Worm (Caenorhabditis elegans): ENCODE data around the gene F39H12.1.

Gene F39H12.1

DNA sequence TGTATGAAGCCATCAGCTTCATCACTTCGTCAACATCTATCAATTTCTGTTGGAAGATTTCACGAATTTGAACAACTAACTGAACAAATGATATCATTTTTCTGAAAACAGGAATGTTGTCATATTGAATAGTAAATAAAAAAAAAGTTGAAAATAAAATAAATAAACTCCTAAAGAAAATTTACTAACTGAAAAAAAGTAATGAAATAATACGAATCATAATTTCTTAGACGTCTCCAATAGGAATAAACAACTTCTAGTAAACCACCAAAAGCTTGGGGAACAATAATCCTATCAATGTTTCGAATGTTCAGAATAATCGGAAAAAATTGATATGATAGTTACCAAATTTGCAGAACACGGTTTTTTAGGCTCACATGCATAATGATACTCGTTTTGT is 28.9 kb downstream of the F39H12.1 start, which contains the start of gene cdo-1:
Gene cdo-1 (minus strand): TSS at position 101 of the 400 bp plus-strand sequence.
- TF ChIP-seq flh-1 (GFP tag; optimal IDR thresholded peaks at IDR 0.05), result no peak
- no peak for TF ChIP-seq lsy-2 (tag; optimal IDR thresholded peaks at IDR 0.05)
- no peak for TF ChIP-seq ceh-83 (GFP tag; optimal IDR thresholded peaks at IDR 0.05)
- no peak for TF ChIP-seq elt-3 (tag; optimal IDR thresholded peaks at IDR 0.05)
- no peak for TF ChIP-seq lin-32 (GFP tag; optimal IDR thresholded peaks at IDR 0.05)

DNA sequence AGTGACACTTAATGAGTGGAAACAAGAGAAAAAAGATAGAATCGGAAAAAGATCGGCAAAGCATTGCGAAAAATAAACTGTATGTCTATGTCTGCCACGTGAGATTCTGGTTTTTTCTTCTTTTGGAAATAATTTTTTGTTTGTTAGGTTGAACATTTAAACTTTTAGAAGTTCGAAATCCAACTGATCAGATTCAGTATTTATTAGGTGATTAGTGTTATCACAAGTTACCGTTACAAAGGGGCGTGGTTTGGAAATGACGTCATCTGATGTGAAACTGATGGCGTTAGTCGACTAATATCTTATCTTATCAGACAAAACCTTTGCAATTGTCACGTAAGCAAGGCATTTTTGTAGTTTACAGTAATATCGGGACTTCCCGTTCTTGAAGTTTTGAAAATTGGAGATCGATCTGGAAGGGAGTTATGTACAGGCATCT is 29.7 kb downstream of the F39H12.1 start:
- TF ChIP-seq drap-1 (GFP tag; optimal IDR thresholded peaks at IDR 0.05), result no peak
- peak; percentile 73 for TF ChIP-seq elt-3 (tag; optimal IDR thresholded peaks at IDR 0.05)

DNA sequence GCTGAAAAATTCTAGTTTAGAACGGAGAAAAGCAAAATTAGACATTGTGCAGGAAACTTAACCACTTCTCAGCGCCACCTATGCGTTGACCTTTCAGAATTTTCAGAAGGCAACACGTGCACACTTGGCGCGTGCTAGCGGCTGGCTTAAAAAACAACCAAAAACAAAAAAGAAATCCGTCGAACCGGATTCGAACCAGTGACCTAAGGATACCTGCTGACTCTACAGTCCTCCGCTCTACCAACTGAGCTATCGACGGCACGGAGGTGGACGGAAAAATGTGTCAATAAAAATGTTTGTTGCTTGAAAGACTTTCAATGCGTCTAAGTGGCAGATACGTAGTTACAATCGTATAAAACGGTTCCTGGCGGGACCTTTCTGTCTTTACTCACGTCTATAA is 30.6 kb downstream of the F39H12.1 start:
- TF ChIP-seq lin-13 (tag; optimal IDR thresholded peaks at IDR 0.05) (no peak), hlh-1 (tag; optimal IDR thresholded peaks at IDR 0.05) (no peak), pha-4 (tag; optimal IDR thresholded peaks at IDR 0.05) (no peak), cnd-1 (tag; optimal IDR thresholded peaks at IDR 0.05) (no peak), nhr-2 (tag; optimal IDR thresholded peaks at IDR 0.05) (no peak), lsy-2 (tag; optimal IDR thresholded peaks at IDR 0.05) (no peak), lin-32 (GFP tag; optimal IDR thresholded peaks at IDR 0.05) (no peak), nhr-28 (tag; optimal IDR thresholded peaks at IDR 0.05) (no peak), flh-1 (GFP tag; optimal IDR thresholded peaks at IDR 0.05) (no peak), mep-1 (tag; optimal IDR thresholded peaks at IDR 0.05) (no peak), unc-62 (GFP tag; optimal IDR thresholded peaks at IDR 0.05) (no peak), sem-2 (GFP tag; optimal IDR thresholded peaks at IDR 0.05) (no peak)

DNA sequence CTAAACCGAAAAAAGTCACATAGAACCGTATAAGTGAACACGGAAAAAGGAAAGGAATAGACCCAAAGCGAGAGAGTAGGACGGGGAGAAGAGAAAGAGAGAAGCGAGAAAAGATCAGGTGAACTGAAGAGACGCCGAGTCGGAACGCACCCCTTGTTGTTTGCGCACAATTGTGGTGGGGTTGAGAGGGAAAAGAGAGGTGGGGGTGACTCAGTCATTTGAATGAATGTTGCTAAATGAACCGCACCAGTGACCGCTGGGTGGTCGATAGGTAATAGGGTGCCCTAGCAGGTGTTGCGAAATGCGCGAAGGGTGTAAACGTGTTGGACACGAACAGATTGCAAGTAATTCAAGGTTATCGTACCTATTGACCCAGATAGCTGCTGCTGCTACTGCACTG is 36.4 kb downstream of the F39H12.1 start, which contains the start of gene lgl-1:
Gene lgl-1 (minus strand): TSS at position 70 of the 400 bp plus-strand sequence.
- TF ChIP-seq lsy-2 (tag; optimal IDR thresholded peaks at IDR 0.05) (peak; percentile 4), sptf-1 (tag; optimal IDR thresholded peaks at IDR 0.05) (peak; percentile 13), hlh-1 (tag; optimal IDR thresholded peaks at IDR 0.05) (peak; percentile 67), flh-1 (GFP tag; optimal IDR thresholded peaks at IDR 0.05) (no peak), nhr-2 (tag; optimal IDR thresholded peaks at IDR 0.05) (peak; percentile 95), lin-32 (GFP tag; optimal IDR thresholded peaks at IDR 0.05) (no peak), cnd-1 (tag; optimal IDR thresholded peaks at IDR 0.05) (peak; percentile 67), unc-62 (GFP tag; optimal IDR thresholded peaks at IDR 0.05) (no peak), mep-1 (tag; optimal IDR thresholded peaks at IDR 0.05) (peak; percentile 12), ham-2 (GFP tag; optimal IDR thresholded peaks at IDR 0.05) (peak; percentile 60), drap-1 (GFP tag; optimal IDR thresholded peaks at IDR 0.05) (peak; percentile 53), pha-4 (tag; optimal IDR thresholded peaks at IDR 0.05) (peak; percentile 11), lin-13 (tag; optimal IDR thresholded peaks at IDR 0.05) (peak; percentile 17), mls-2 (tag; optimal IDR thresholded peaks at IDR 0.05) (peak; percentile 76)

DNA sequence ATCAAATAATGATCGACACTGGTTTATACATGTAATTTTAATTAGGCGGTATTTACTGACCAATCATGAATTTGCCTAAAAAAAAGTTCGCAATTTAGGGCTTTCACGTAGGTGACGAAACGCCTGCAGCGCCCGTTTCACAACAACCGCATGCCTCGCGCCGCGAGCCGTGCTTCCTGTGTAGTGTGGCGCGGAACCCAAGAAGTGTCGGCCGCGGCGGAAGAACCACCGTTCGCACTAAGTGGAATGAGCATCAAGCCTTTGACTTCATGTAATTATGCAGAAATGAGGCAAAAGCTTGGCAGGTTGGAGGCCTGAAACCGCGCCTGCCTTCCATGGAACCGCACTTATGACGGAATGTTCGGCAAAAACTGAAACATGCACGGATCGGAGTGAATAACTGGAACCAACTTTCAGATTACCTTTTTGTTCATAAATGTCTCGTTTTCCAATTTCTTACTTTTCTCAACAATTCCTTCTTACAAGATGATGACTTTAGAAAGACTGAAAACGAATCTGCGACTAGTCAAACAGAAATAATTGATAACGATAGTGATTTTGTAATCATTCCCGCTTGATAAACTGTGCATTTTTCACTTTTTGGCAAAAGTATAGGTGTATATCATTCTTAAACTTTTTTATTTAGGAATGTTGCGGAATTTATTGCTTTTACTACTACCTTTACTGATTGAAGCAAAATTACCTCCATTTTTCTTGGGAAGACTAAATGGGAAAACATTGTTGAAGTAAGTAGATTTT is 37.6 kb downstream of the F39H12.1 start, which contains the start of gene F56F10.1:
Gene F56F10.1 (plus strand): TSS at position 647 of the 759 bp plus-strand sequence.
- TF ChIP-seq sptf-1 (tag; optimal IDR thresholded peaks at IDR 0.05) (no peak), mls-2 (tag; optimal IDR thresholded peaks at IDR 0.05) (no peak), ceh-43 (GFP tag; optimal IDR thresholded peaks at IDR 0.05) (no peak), cnd-1 (tag; optimal IDR thresholded peaks at IDR 0.05) (no peak), sem-2 (GFP tag; optimal IDR thresholded peaks at IDR 0.05) (no peak), mab-5 (tag; optimal IDR thresholded peaks at IDR 0.05) (no peak), drap-1 (GFP tag; optimal IDR thresholded peaks at IDR 0.05) (no peak), nhr-237 (tag; optimal IDR thresholded peaks at IDR 0.05) (no peak), ceh-83 (GFP tag; optimal IDR thresholded peaks at IDR 0.05) (no peak), ces-1 (GFP tag; optimal IDR thresholded peaks at IDR 0.05) (no peak), blmp-1 (tag; optimal IDR thresholded peaks at IDR 0.05) (no peak), bed-3 (GFP tag; optimal IDR thresholded peaks at IDR 0.05) (no peak), snpc-4 (tag; optimal IDR thresholded peaks at IDR 0.05) (no peak), tbx-8 (GFP tag; optimal IDR thresholded peaks at IDR 0.05) (no peak), lsy-2 (tag; optimal IDR thresholded peaks at IDR 0.05) (no peak), zip-8 (tag; optimal IDR thresholded peaks at IDR 0.05) (no peak), nhr-76 (tag; optimal IDR thresholded peaks at IDR 0.05) (no peak), mep-1 (tag; optimal IDR thresholded peaks at IDR 0.05) (no peak), nhr-28 (tag; optimal IDR thresholded peaks at IDR 0.05) (no peak), pha-4 (tag; optimal IDR thresholded peaks at IDR 0.05) (no peak)
